Fruit fly (Drosophila melanogaster): ENCODE data around the gene Or67d.

Gene Or67d

DNA sequence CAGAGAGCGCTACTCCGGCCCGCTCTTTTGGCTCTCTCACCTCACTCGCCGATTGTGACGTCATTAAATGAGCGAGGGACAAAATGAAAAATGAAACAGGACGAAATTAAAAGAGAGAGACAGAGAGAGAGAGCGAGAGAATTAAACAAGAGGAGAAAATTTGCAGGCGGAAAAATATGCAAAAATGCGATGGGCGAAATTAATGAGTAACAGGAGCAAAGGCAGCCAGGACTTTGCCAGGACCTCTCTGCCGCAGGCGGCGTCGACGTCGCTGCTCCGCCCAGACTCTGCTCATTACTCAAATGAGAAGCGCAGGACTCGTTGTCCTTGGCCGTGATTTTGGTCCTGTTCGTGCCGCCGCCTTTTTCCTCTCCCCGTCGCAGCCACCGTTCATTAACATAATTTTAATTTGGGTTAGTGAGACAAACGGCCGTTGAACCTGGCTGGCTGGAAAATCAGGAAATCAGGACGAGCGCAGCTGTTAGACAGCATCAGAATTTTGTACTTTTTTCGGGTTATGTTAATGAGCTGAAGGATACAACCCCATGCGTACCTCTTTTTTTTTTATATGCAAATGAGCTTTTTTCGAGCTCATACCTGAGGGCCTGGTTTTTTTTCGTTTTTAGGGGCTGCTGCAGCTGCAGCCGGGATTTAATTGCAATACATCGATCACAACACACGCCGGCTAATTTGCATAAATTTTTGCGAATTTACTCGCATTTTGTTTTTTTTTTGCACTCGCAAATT, 35.2 kb downstream of the Or67d start:
- TF ChIP-seq svp (GFP tag) (no peak), CG7368 (GFP tag; optimal IDR thresholded peaks at IDR 0.05) (no peak), CG4318 (GFP tag; optimal IDR thresholded peaks at IDR 0.05) (no peak), eg (GFP tag; IDR thresholded peaks at IDR 0.05) (no peak)

dm6 chr3L:10309494-10309893, 36.5 kb downstream of the Or67d start:
- TF ChIP-seq net (GFP tag; optimal IDR thresholded peaks at IDR 0.05) = no peak
- no peak for TF ChIP-seq CG4318 (GFP tag; optimal IDR thresholded peaks at IDR 0.05)
- no peak for TF ChIP-seq Hr4 (GFP tag; optimal IDR thresholded peaks at IDR 0.05)

DNA sequence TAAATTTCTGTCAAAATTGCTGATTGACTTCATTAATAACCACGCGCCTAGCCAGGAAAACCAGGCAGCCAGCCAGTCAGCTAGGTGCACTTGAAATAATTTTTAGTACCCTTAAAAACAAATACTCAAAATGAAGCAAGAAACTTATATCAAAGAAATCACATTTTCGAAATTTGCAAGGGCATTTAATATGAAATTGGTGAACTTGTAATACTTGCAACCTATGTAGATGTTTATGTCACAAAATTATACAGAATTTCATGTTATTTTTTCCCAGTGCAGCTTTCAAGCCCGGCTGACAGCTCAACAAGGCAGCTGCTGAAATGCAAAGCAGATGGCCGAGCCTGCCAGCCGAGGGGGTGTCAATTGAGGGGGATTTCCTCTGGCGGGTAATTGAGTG, 41.9 kb downstream of the Or67d start:
- TF ChIP-seq CG11294 (GFP tag; IDR thresholded peaks at IDR 0.05) (peak; percentile 61; the same call in 1 of the 2 replicates), ss (GFP tag; optimal IDR thresholded peaks at IDR 0.05) (peak; percentile 21 to 26), eg (GFP tag; IDR thresholded peaks at IDR 0.05) (peak; percentile 91), esn (GFP tag; optimal IDR thresholded peaks at IDR 0.05) (peak; percentile 26), CG1621 (tag; optimal IDR thresholded peaks at IDR 0.05) (peak; percentile 27), CG6163 (GFP tag; IDR thresholded peaks at IDR 0.05) (peak; percentile 78), Hr38 (GFP tag; optimal IDR thresholded peaks at IDR 0.05) (no peak), CG10631 (GFP tag; optimal IDR thresholded peaks at IDR 0.05) (peak; percentile 50), salr (GFP tag; optimal IDR thresholded peaks at IDR 0.05) (peak in 1 of 2 experiments; percentile 57), svp (GFP tag) (peak; percentile 49), CG8319 (GFP tag; optimal IDR thresholded peaks at IDR 0.05) (no peak), Eip78C (GFP tag) (peak; percentile 80), Blimp-1 (GFP tag; optimal IDR thresholded peaks at IDR 0.05) (no peak), CG16779 (tag; optimal IDR thresholded peaks at IDR 0.05) (peak; percentile 11), CG6276 (GFP tag; optimal IDR thresholded peaks at IDR 0.05) (peak; percentile 66), CG7368 (GFP tag; optimal IDR thresholded peaks at IDR 0.05) (peak; percentile 5), cyc (GFP tag; optimal IDR thresholded peaks at IDR 0.05) (peak; percentile 0), CG4318 (GFP tag; optimal IDR thresholded peaks at IDR 0.05) (peak; percentile 71), Ets21C (GFP tag; optimal IDR thresholded peaks at IDR 0.05) (no peak), CG10669 (GFP tag; optimal IDR thresholded peaks at IDR 0.05) (peak; percentile 38), CG11762 (GFP tag; optimal IDR thresholded peaks at IDR 0.05; ENCODE audit: insufficient read depth) (peak; percentile 43), CG34406 (GFP tag; optimal IDR thresholded peaks at IDR 0.05) (peak; percentile 25), CG8632 (GFP tag; optimal IDR thresholded peaks at IDR 0.05) (peak; percentile 35), Sox14 (GFP tag; optimal IDR thresholded peaks at IDR 0.05) (peak; percentile 56), fd59A (GFP tag; optimal IDR thresholded peaks at IDR 0.05) (peak; percentile 9), CG3032 (tag; optimal IDR thresholded peaks at IDR 0.05) (peak; percentile 59), CG6854 (GFP tag; optimal IDR thresholded peaks at IDR 0.05) (no peak), CG11902 (GFP tag; optimal IDR thresholded peaks at IDR 0.05) (no peak), CG15336 (GFP tag; IDR thresholded peaks at IDR 0.05) (peak; percentile 89), Hr4 (GFP tag; optimal IDR thresholded peaks at IDR 0.05) (peak; percentile 82), spab (GFP tag; optimal IDR thresholded peaks at IDR 0.05) (peak; percentile 12), Gug (GFP tag; IDR thresholded peaks at IDR 0.05) (peak; percentile 50; the same call in 1 of the 2 replicates), fd85E (GFP tag; optimal IDR thresholded peaks at IDR 0.05) (no peak), Eip75B (GFP tag; optimal IDR thresholded peaks at IDR 0.05) (peak; percentile 6), lz (GFP tag; optimal IDR thresholded peaks at IDR 0.05) (peak; percentile 4), CG8119 (GFP tag; IDR thresholded peaks at IDR 0.05) (peak; percentile 90), CG32006 (GFP tag; optimal IDR thresholded peaks at IDR 0.05) (peak; percentile 87), pdm3 (GFP tag; optimal IDR thresholded peaks at IDR 0.05) (peak; percentile 62), Smox (GFP tag; optimal IDR thresholded peaks at IDR 0.05) (no peak), dac (GFP tag; optimal IDR thresholded peaks at IDR 0.05) (peak; percentile 62), CG31627 (GFP tag; optimal IDR thresholded peaks at IDR 0.05) (no peak), Eip93F (GFP tag; optimal IDR thresholded peaks at IDR 0.05) (no peak), Met (GFP tag; optimal IDR thresholded peaks at IDR 0.05) (peak; percentile 27), Hr39 (GFP tag; optimal IDR thresholded peaks at IDR 0.05) (no peak), fkh (GFP tag; optimal IDR thresholded peaks at IDR 0.05) (no peak)

Measured in whole organism, prepupa.